Fruit fly (Drosophila melanogaster) whole organism, embryonic: ENCODE results near the gene Dpp10.

Experiments
- ATbp ChIP-seq: fragments of 200-800 bp; sonication (Bioruptor generic); optimal IDR thresholded peaks from 2 replicates; lab custom pipeline; 2017; ENCODE audit warnings: missing biosample characterization, mild to moderate bottlenecking, missing genetic modification characterization, missing genetic modification reagents
- Ada2b ChIP-seq: fragments of 200-800 bp; sonication (Bioruptor generic); IDR thresholded peaks from 2 replicates; pipeline ENCODE4 v1.3.6; 2022; ENCODE audit warnings: missing biosample characterization, missing genetic modification characterization
- Asciz ChIP-seq: fragments of 200-800 bp; sonication (Bioruptor generic); optimal IDR thresholded peaks from 2 replicates; lab custom pipeline; 2017; ENCODE audit warnings: missing biosample characterization, mild to moderate bottlenecking, missing genetic modification characterization, missing genetic modification reagents
- Atf-2 ChIP-seq: fragments of 200-800 bp; sonication (Bioruptor generic); optimal IDR thresholded peaks from 2 replicates; lab custom pipeline; 2016; ENCODE audit warnings: missing biosample characterization, missing genetic modification characterization
- BEAF-32 ChIP-seq: fragments of 200-800 bp; sonication (Bioruptor generic); optimal IDR thresholded peaks from 3 replicates; lab custom pipeline; 2017; ENCODE audit warnings: missing biosample characterization, missing genetic modification characterization, mild to moderate bottlenecking, moderate library complexity, missing genetic modification reagents
- C15 ChIP-seq: fragments of 200-800 bp; sonication (Bioruptor generic); IDR thresholded peaks from 3 replicates; pipeline ENCODE4 v1.3.6; 2022; ENCODE audit warnings: missing biosample characterization, missing genetic modification characterization
- CG14667 ChIP-seq: fragments of 200-800 bp; sonication (Bioruptor generic); IDR thresholded peaks from 2 replicates; pipeline ENCODE4 v1.3.6; 2022; ENCODE audit warnings: missing biosample characterization, missing genetic modification characterization
- CG17359 ChIP-seq: fragments of 200-800 bp; sonication (Bioruptor generic); optimal IDR thresholded peaks from 3 replicates; lab custom pipeline; 2018; ENCODE audit warnings: missing biosample characterization, mild to moderate bottlenecking, missing genetic modification characterization, moderate library complexity
- CG18764 ChIP-seq: fragments of 200-800 bp; sonication (Bioruptor generic); optimal IDR thresholded peaks from 3 replicates; lab custom pipeline; 2016; ENCODE audit warnings: missing biosample characterization, missing genetic modification characterization
- CG31441 ChIP-seq: fragments of 200-800 bp; sonication (Bioruptor generic); IDR thresholded peaks from 2 replicates; pipeline ENCODE4 v1.3.6; 2022; ENCODE audit warnings: missing biosample characterization, missing genetic modification characterization
- CG33557 ChIP-seq: fragments of 200-800 bp; sonication (Bioruptor generic); optimal IDR thresholded peaks from 2 replicates; lab custom pipeline; 2019; ENCODE audit warnings: missing biosample characterization, mild to moderate bottlenecking, missing genetic modification characterization, moderate library complexity
- CG34376 ChIP-seq: fragments of 200-800 bp; sonication (Bioruptor generic); optimal IDR thresholded peaks from 2 replicates; lab custom pipeline; 2018; ENCODE audit warnings: missing biosample characterization, mild to moderate bottlenecking, missing genetic modification characterization
- CG3838 ChIP-seq: fragments of 200-800 bp; sonication (Bioruptor generic); optimal IDR thresholded peaks from 3 replicates; lab custom pipeline; 2016; ENCODE audit warnings: missing biosample characterization, missing genetic modification characterization
- CG3995 ChIP-seq: fragments of 200-800 bp; sonication (Bioruptor generic); optimal IDR thresholded peaks from 3 replicates; lab custom pipeline; 2016; ENCODE audit warnings: missing biosample characterization, missing genetic modification characterization
- CG4820 ChIP-seq: fragments of 200-800 bp; sonication (Bioruptor generic); optimal IDR thresholded peaks from 3 replicates; lab custom pipeline; 2016; ENCODE audit warnings: missing biosample characterization, missing genetic modification characterization
- CG6654 ChIP-seq: fragments of 200-800 bp; sonication (Bioruptor generic); optimal IDR thresholded peaks from 2 replicates; lab custom pipeline; 2017; ENCODE audit warnings: missing biosample characterization, mild to moderate bottlenecking, missing genetic modification characterization
- CG6791 ChIP-seq: fragments of 200-800 bp; sonication (Bioruptor generic); IDR thresholded peaks from 3 replicates; pipeline ENCODE4 v1.3.6; 2022; ENCODE audit warnings: missing biosample characterization, missing genetic modification characterization; ENCODE audit not compliant: partially characterized antibody
- CG8765 ChIP-seq: fragments of 200-800 bp; sonication (Bioruptor generic); IDR thresholded peaks from 2 replicates; pipeline ENCODE4 v1.3.6; 2022; ENCODE audit warnings: missing biosample characterization, missing genetic modification characterization
- CoRest ChIP-seq: fragments of 200-800 bp; sonication (Bioruptor generic); optimal IDR thresholded peaks from 3 replicates; lab custom pipeline; 2018; ENCODE audit warnings: missing biosample characterization, mild to moderate bottlenecking, missing genetic modification characterization, moderate library complexity
- Deaf1 ChIP-seq: fragments of 200-800 bp; optimal IDR thresholded peaks from 3 replicates; lab custom pipeline; 2019; ENCODE audit warnings: missing biosample characterization, mild to moderate bottlenecking, missing genetic modification characterization, moderate library complexity
- Doc3 ChIP-seq: fragments of 200-800 bp; sonication (Bioruptor generic); IDR thresholded peaks from 3 replicates; pipeline ENCODE4 v1.3.6; 2022; ENCODE audit warnings: missing biosample characterization, missing genetic modification characterization; ENCODE audit not compliant: partially characterized antibody
- Dref ChIP-seq: fragments of 200-800 bp; sonication (Bioruptor generic); IDR thresholded peaks from 2 replicates; pipeline ENCODE4 v1.3.6; 2022; ENCODE audit warnings: missing biosample characterization, missing genetic modification characterization
- ERR ChIP-seq: fragments of 200-800 bp; sonication (Bioruptor generic); optimal IDR thresholded peaks from 2 replicates; lab custom pipeline; 2016; ENCODE audit warnings: missing biosample characterization, missing genetic modification characterization
- Gsc ChIP-seq: fragments of 200-800 bp; sonication (Bioruptor generic); IDR thresholded peaks from 2 replicates; pipeline ENCODE4 v1.3.6; 2022; ENCODE audit warnings: missing biosample characterization, missing genetic modification characterization
- Jarid2 ChIP-seq: fragments of 200-800 bp; sonication (Bioruptor generic); optimal IDR thresholded peaks from 3 replicates; lab custom pipeline; 2017; ENCODE audit warnings: mild to moderate bottlenecking, missing biosample characterization, missing genetic modification reagents, missing genetic modification characterization
- Kr ChIP-seq: fragments of 200-800 bp; sonication (Bioruptor generic); optimal IDR thresholded peaks from 2 replicates; lab custom pipeline; 2017; ENCODE audit warnings: missing biosample characterization, mild to moderate bottlenecking, missing genetic modification characterization
- Lpt ChIP-seq: fragments of >200 bp; optimal IDR thresholded peaks from 2 replicates; lab custom pipeline; 2018; ENCODE audit warnings: missing biosample characterization, missing genetic modification characterization
- MBD-R2 ChIP-seq: fragments of 200-800 bp; sonication (Bioruptor generic); IDR thresholded peaks from 2 replicates; pipeline ENCODE4 v1.3.6; 2022; ENCODE audit warnings: missing biosample characterization, missing genetic modification characterization
- Max ChIP-seq: fragments of 200-800 bp; sonication (Bioruptor generic); optimal IDR thresholded peaks from 2 replicates; lab custom pipeline; 2016; ENCODE audit warnings: missing biosample characterization, mild to moderate bottlenecking, missing genetic modification characterization
- Meics ChIP-seq: fragments of 200-800 bp; sonication (Bioruptor generic); optimal IDR thresholded peaks from 2 replicates; lab custom pipeline; 2017; ENCODE audit warnings: missing biosample characterization, mild to moderate bottlenecking, missing genetic modification characterization
- Nf-YC ChIP-seq: fragments of 200-800 bp; optimal IDR thresholded peaks from 3 replicates; lab custom pipeline; 2019; ENCODE audit warnings: missing biosample characterization, mild to moderate bottlenecking, missing genetic modification characterization, moderate library complexity
- ara ChIP-seq: fragments of 200-800 bp; sonication (Bioruptor generic); IDR thresholded peaks from 2 replicates; pipeline ENCODE4 v1.3.6; 2022; ENCODE audit warnings: missing biosample characterization, missing genetic modification characterization
- bigmax ChIP-seq: fragments of 200-800 bp; sonication (Bioruptor generic); optimal IDR thresholded peaks from 2 replicates; lab custom pipeline; 2018; ENCODE audit warnings: missing biosample characterization, mild to moderate bottlenecking, missing genetic modification characterization
- cas ChIP-seq: fragments of 200-800 bp; sonication (Bioruptor generic); IDR thresholded peaks from 2 replicates; pipeline ENCODE4 v1.3.6; 2022; ENCODE audit warnings: missing biosample characterization, missing genetic modification characterization
- chm ChIP-seq: fragments of 200-800 bp; sonication (Bioruptor generic); IDR thresholded peaks from 2 replicates; pipeline ENCODE4 v1.3.6; 2022; ENCODE audit warnings: missing biosample characterization, missing genetic modification characterization
- dm ChIP-seq: fragments of 200-800 bp; sonication (Bioruptor generic); optimal IDR thresholded peaks from 3 replicates; lab custom pipeline; 2016; ENCODE audit warnings: missing biosample characterization, missing genetic modification characterization
- gce ChIP-seq: fragments of 200-800 bp; sonication (Bioruptor generic); IDR thresholded peaks from 3 replicates; pipeline ENCODE4 v1.3.6; 2022; ENCODE audit warnings: missing biosample characterization, missing genetic modification characterization
- hb ChIP-seq: fragments of 200-800 bp; sonication (Bioruptor generic); IDR thresholded peaks from 3 replicates; pipeline ENCODE4 v1.3.6; 2022; ENCODE audit warnings: missing biosample characterization, missing genetic modification characterization; ENCODE audit not compliant: partially characterized antibody
- ind ChIP-seq: fragments of 200-800 bp; sonication (Bioruptor generic); optimal IDR thresholded peaks from 3 replicates; lab custom pipeline; 2016; ENCODE audit warnings: missing biosample characterization, missing genetic modification characterization
- knrl ChIP-seq: fragments of 200-800 bp; sonication (Bioruptor generic); IDR thresholded peaks from 3 replicates; pipeline ENCODE4 v1.3.6; 2022; ENCODE audit warnings: missing biosample characterization, missing genetic modification characterization; ENCODE audit not compliant: partially characterized antibody
- lab ChIP-seq: fragments of 200-800 bp; sonication (Bioruptor generic); optimal IDR thresholded peaks from 3 replicates; lab custom pipeline; 2017; ENCODE audit warnings: missing biosample characterization, missing genetic modification characterization, mild to moderate bottlenecking, moderate library complexity, missing genetic modification reagents
- lilli ChIP-seq: fragments of 200-800 bp; sonication (Bioruptor generic); optimal IDR thresholded peaks from 3 replicates; lab custom pipeline; 2016; ENCODE audit warnings: missing biosample characterization, missing genetic modification characterization
- lola ChIP-seq, 3 experiments: fragments of >200 bp in 2 of 3; fragments of 200-800 bp in 1 of 3; sonication (Bioruptor generic) in 1 of 3; optimal IDR thresholded peaks; 2 replicates each; lab custom pipeline; 2017 to 2019; ENCODE audit warnings: missing biosample characterization in 3 of 3, missing genetic modification characterization in 3 of 3, mild to moderate bottlenecking in 1 of 3, moderate library complexity in 1 of 3
- lov ChIP-seq, 2 experiments: fragments of 200-800 bp in 1 of 2; fragments of >200 bp in 1 of 2; sonication (Bioruptor generic) in 1 of 2; IDR thresholded peaks in 1 of 2; optimal IDR thresholded peaks in 1 of 2; 2 replicates in 1 of 2; 3 replicates in 1 of 2; pipeline versions ENCODE4 v1.3.6 to Lab custom; 2017 to 2022; ENCODE audit warnings: missing biosample characterization in 1 of 2, missing genetic modification characterization in 1 of 2
- pum ChIP-seq: fragments of 200-800 bp; sonication (Bioruptor generic); optimal IDR thresholded peaks from 2 replicates; lab custom pipeline; 2016; ENCODE audit warnings: missing biosample characterization, missing genetic modification characterization
- run ChIP-seq: fragments of 200-800 bp; sonication (Bioruptor generic); optimal IDR thresholded peaks from 3 replicates; lab custom pipeline; 2018; ENCODE audit warnings: missing biosample characterization, mild to moderate bottlenecking, missing genetic modification characterization
- tap ChIP-seq: fragments of 200-800 bp; optimal IDR thresholded peaks from 3 replicates; lab custom pipeline; 2019; ENCODE audit warnings: missing biosample characterization, mild to moderate bottlenecking, missing genetic modification characterization, moderate library complexity
- vnd ChIP-seq: fragments of 200-800 bp; sonication (Bioruptor generic); IDR thresholded peaks from 3 replicates; pipeline ENCODE4 v1.3.6; 2022; ENCODE audit warnings: missing biosample characterization, missing genetic modification characterization; ENCODE audit not compliant: partially characterized antibody
- wek ChIP-seq: fragments of 200-800 bp; sonication (Bioruptor generic); optimal IDR thresholded peaks from 3 replicates; lab custom pipeline; 2018; ENCODE audit warnings: missing biosample characterization, mild to moderate bottlenecking, missing genetic modification characterization, moderate library complexity

The Dpp10 gene

DNA sequence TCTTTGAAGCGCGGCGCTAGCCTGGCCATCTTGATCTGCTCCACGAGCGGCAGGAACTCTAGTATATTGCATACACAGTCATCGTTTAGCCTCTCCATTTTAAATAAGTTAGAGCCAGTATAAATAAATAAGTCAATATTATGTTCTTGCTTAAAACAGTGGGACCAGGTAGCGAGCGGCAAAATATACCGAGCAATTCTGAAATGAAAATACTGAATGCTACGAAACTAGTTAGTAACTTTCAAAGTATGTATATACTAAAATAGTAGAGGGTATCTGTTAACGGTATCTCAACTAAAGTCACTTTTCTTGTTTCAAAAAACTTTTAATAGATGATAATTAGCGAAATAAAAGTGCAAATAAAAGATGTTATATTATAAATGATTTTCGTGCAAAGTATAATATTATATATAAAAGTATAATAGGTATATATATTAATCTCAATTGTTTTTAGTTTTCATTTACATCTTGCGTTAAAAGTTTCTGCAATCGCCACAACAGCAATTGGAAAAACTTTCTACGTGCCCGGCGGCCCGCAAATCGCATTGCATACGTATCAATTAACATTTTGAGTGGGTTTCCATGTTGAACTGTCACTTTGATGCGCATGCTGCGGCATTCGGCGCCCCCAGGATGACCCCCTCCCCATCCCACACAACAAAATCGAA is 34.7 kb downstream of the Dpp10 start, which contains the start of gene CG13766 (continued):
- TF ChIP-seq knrl (GFP tag; lab: Robert Waterston, UW) (peak; percentile 72; the same call in 2 of the 3 replicates), ATbp (GFP tag; lab: Kevin White, UChicago) (no peak), CG3995 (GFP tag; lab: Kevin White, UChicago) (no peak), CG14667 (no peak), Deaf1 (tag; lab: Kevin White, UChicago) (no peak), Meics (GFP tag; lab: Kevin White, UChicago) (no peak), lola (GFP tag; optimal IDR thresholded peaks at IDR 0.05; lab: Kevin White, UChicago) (no peak), run (tag; lab: Kevin White, UChicago) (no peak), CG17359 (no peak), Atf-2 (no peak), dm (GFP tag; lab: Kevin White, UChicago) (no peak), ind (GFP tag; lab: Kevin White, UChicago) (no peak), wek (GFP tag; lab: Kevin White, UChicago) (peak; percentile 58), pum (GFP tag; lab: Kevin White, UChicago) (no peak), Asciz (GFP tag; lab: Kevin White, UChicago) (no peak), cas (GFP tag; lab: Robert Waterston, UW) (no peak), lab (GFP tag; lab: Kevin White, UChicago) (no peak), ERR (GFP tag; lab: Kevin White, UChicago) (no peak), tap (tag; lab: Kevin White, UChicago) (no peak), CG3838 (GFP tag; lab: Kevin White, UChicago) (no peak), bigmax (no peak), CG34376 (no peak), BEAF-32 (GFP tag; lab: Kevin White, UChicago) (peak; percentile 18), Jarid2 (GFP tag; lab: Kevin White, UChicago) (no peak), MBD-R2 (GFP tag; lab: Robert Waterston, UW) (peak; percentile 74), CG6654 (GFP tag; lab: Kevin White, UChicago) (no peak), CG18764 (no peak), chm (no peak), lov (optimal IDR thresholded peaks at IDR 0.05; lab: Kevin White, UChicago) (no peak), lov (GFP tag; IDR thresholded peaks at IDR 0.05; lab: Robert Waterston, UW) (no peak), Nf-YC (tag; lab: Kevin White, UChicago) (no peak), Max (GFP tag; lab: Kevin White, UChicago) (no peak), Ada2b (no peak), CG4820 (GFP tag; lab: Kevin White, UChicago) (no peak), Lpt (GFP tag; lab: Kevin White, UChicago) (no peak), Doc3 (GFP tag; lab: Robert Waterston, UW) (peak; percentile 70; the same call in 2 of the 3 replicates), vnd (GFP tag; lab: Robert Waterston, UW) (peak; percentile 97), lilli (GFP tag; lab: Kevin White, UChicago) (no peak), Kr (no peak), Gsc (GFP tag; lab: Robert Waterston, UW) (no peak), CG6791 (GFP tag; lab: Robert Waterston, UW) (peak; percentile 97), CG8765 (no peak), ara (GFP tag; lab: Robert Waterston, UW) (no peak), C15 (GFP tag; lab: Robert Waterston, UW) (no peak), Dref (GFP tag; lab: Robert Waterston, UW) (no peak), CG31441 (GFP tag; lab: Robert Waterston, UW) (no peak), hb (peak; percentile 97), gce (GFP tag; lab: Robert Waterston, UW) (no peak), CG33557 (GFP tag; lab: Kevin White, UChicago) (no peak), CoRest (no peak)
